Worm (Caenorhabditis elegans) whole organism, L2 larva: ENCODE measurements around the gene inx-3.
A peak's percentile ranks its signal among the peaks of the same experiment; 100 is the strongest.

Experiments used
- C34F6.9 ChIP-seq: fragments of 150-350 bp; optimal IDR thresholded peaks from 2 replicates; lab custom pipeline; 2014; ENCODE audit warnings: missing biosample characterization, missing genetic modification characterization
- F13H6.1 ChIP-seq: sonication (generic microtip); optimal IDR thresholded peaks from 2 replicates; lab custom pipeline; 2016; ENCODE audit warnings: missing genetic modification characterization, missing compliant biosample characterization
- nhr-11 ChIP-seq: fragments of 150-350 bp; optimal IDR thresholded peaks from 2 replicates; lab custom pipeline; 2014; ENCODE audit warnings: missing biosample characterization, missing genetic modification characterization
- nhr-23 ChIP-seq: fragments of 150-350 bp; optimal IDR thresholded peaks from 2 replicates; lab custom pipeline; 2014; ENCODE audit warnings: missing biosample characterization, missing genetic modification reagents, missing genetic modification characterization
- nhr-25 ChIP-seq: fragments of 150-350 bp; sonication (generic microtip); optimal IDR thresholded peaks from 3 replicates; lab custom pipeline; 2014; ENCODE audit warnings: missing biosample characterization, missing genetic modification characterization
- nhr-6 ChIP-seq: fragments of 150-350 bp; optimal IDR thresholded peaks from 2 replicates; lab custom pipeline; 2014; ENCODE audit warnings: missing biosample characterization, missing genetic modification characterization
- skn-1 ChIP-seq: sonication (generic microtip); optimal IDR thresholded peaks from 2 replicates; lab custom pipeline; 2017; ENCODE audit warnings: missing biosample characterization, missing genetic modification characterization
- ztf-1 ChIP-seq: fragments of 200-800 bp; sonication (Bioruptor generic); conservative IDR thresholded peaks from 2 replicates; pipeline ENCODE4 v1.3.6; 2022; ENCODE audit warnings: missing genetic modification characterization, missing compliant biosample characterization

- no peak for TF ChIP-seq ztf-1
- TF ChIP-seq nhr-23 (tag; lab: Kevin White, UChicago) = no peak
- TF ChIP-seq nhr-11 (tag; lab: Kevin White, UChicago) = no peak
- peak; percentile 90 for TF ChIP-seq F13H6.1
- peak; percentile 80 for TF ChIP-seq nhr-25 (tag; lab: Kevin White, UChicago)
- TF ChIP-seq nhr-6 (tag; lab: Kevin White, UChicago) = peak; percentile 74
- no peak for TF ChIP-seq skn-1 (tag; lab: Kevin White, UChicago)
- peak; percentile 44 for TF ChIP-seq C34F6.9 (tag; lab: Kevin White, UChicago)
These were observed 46.1 kb downstream of the inx-3 start for ce11 chrX:6041995-6042481.
